Worm (Caenorhabditis elegans) whole organism, L4/young adult: Measurements from ENCODE around the gene rsks-1.
A peak's percentile ranks its signal among the peaks of the same experiment; 100 is the strongest.

Source experiments
- W03F9.2 ChIP-seq: fragments of 150-350 bp; optimal IDR thresholded peaks from 2 replicates; lab custom pipeline; 2014; ENCODE audit warnings: missing biosample characterization, missing genetic modification characterization
- dao-5 ChIP-seq: sonication (generic microtip); optimal IDR thresholded peaks from 2 replicates; lab custom pipeline; 2016; ENCODE audit warnings: missing genotype, missing genetic modification characterization, moderate library complexity, missing compliant biosample characterization
- him-1 ChIP-seq: sonication (generic microtip); optimal IDR thresholded peaks from 2 replicates; lab custom pipeline; 2016; ENCODE audit warnings: missing genotype, missing genetic modification reagents, missing genetic modification characterization, missing compliant biosample characterization

rsks-1 gene

ce11 chrIII:11262089-11262488 is 17.2 kb downstream of the rsks-1 start:
- TF ChIP-seq W03F9.2 (no peak), dao-5 (tag; lab: Kevin White, UChicago) (no peak), him-1 (tag; lab: Kevin White, UChicago) (no peak)

ce11 chrIII:11267372-11267771 is 22.5 kb downstream of the rsks-1 start:
- TF ChIP-seq him-1 (tag; lab: Kevin White, UChicago), result no peak
- no peak for TF ChIP-seq W03F9.2

- TF ChIP-seq W03F9.2, result no peak
- TF ChIP-seq dao-5 (tag; lab: Kevin White, UChicago), result no peak
- TF ChIP-seq him-1 (tag; lab: Kevin White, UChicago), result no peak
Measured at ce11 chrIII:11268532-11268931, 23.6 kb downstream of the rsks-1 start.

- no peak for TF ChIP-seq W03F9.2
- no peak for TF ChIP-seq him-1 (tag; lab: Kevin White, UChicago)
Measured at ce11 chrIII:11269206-11269605, 24.3 kb downstream of the rsks-1 start.

- TF ChIP-seq dao-5 (tag; lab: Kevin White, UChicago), result no peak
- TF ChIP-seq W03F9.2, result no peak
- TF ChIP-seq him-1 (tag; lab: Kevin White, UChicago), result no peak
Measured at ce11 chrIII:11270795-11271194, 25.9 kb downstream of the rsks-1 start, which contains the start of gene obr-1. TSS of gene obr-1 (minus strand) at chrIII:11270895.

ce11 chrIII:11274590-11275116 is 29.7 kb downstream of the rsks-1 start, which contains the start of gene Y47D3A.20:
TSS of gene Y47D3A.20 (plus strand) at chrIII:11275066.
- no peak for TF ChIP-seq W03F9.2
- TF ChIP-seq dao-5 (tag; lab: Kevin White, UChicago), result no peak
- no peak for TF ChIP-seq him-1 (tag; lab: Kevin White, UChicago)

ce11 chrIII:11278817-11279216 is 33.9 kb downstream of the rsks-1 start, which contains the start of gene Y47D3A.21:
TSS of gene Y47D3A.21 (minus strand) at chrIII:11278917.
- TF ChIP-seq W03F9.2 (no peak), dao-5 (tag; lab: Kevin White, UChicago) (no peak), him-1 (tag; lab: Kevin White, UChicago) (no peak)

ce11 chrIII:11279954-11280353 is 35.0 kb downstream of the rsks-1 start:
- TF ChIP-seq W03F9.2 (no peak), him-1 (tag; lab: Kevin White, UChicago) (no peak), dao-5 (tag; lab: Kevin White, UChicago) (no peak)

- TF ChIP-seq him-1 (tag; lab: Kevin White, UChicago) (no peak), W03F9.2 (no peak), dao-5 (tag; lab: Kevin White, UChicago) (no peak)
Measured at ce11 chrIII:11283648-11284047, 38.7 kb downstream of the rsks-1 start.

ce11 chrIII:11286069-11286468 is 41.1 kb downstream of the rsks-1 start:
- no peak for TF ChIP-seq W03F9.2
- no peak for TF ChIP-seq dao-5 (tag; lab: Kevin White, UChicago)
- no peak for TF ChIP-seq him-1 (tag; lab: Kevin White, UChicago)

- TF ChIP-seq dao-5 (tag; lab: Kevin White, UChicago) (no peak), W03F9.2 (no peak), him-1 (tag; lab: Kevin White, UChicago) (no peak)
Measured at ce11 chrIII:11287340-11287739, 42.4 kb downstream of the rsks-1 start.

- no peak for TF ChIP-seq dao-5 (tag; lab: Kevin White, UChicago)
- TF ChIP-seq him-1 (tag; lab: Kevin White, UChicago), result no peak
- TF ChIP-seq W03F9.2, result no peak
Measured at ce11 chrIII:11288295-11288694, 43.4 kb downstream of the rsks-1 start.

ce11 chrIII:11289876-11290275 is 45.0 kb downstream of the rsks-1 start:
- TF ChIP-seq dao-5 (tag; lab: Kevin White, UChicago) (no peak), him-1 (tag; lab: Kevin White, UChicago) (no peak), W03F9.2 (no peak)

- TF ChIP-seq him-1 (tag; lab: Kevin White, UChicago) (peak; percentile 39), dao-5 (tag; lab: Kevin White, UChicago) (no peak), W03F9.2 (peak; percentile 39)
Measured at ce11 chrIII:11290554-11290953, 45.6 kb downstream of the rsks-1 start, which contains the start of the genes gly-9, mib-1 and smc-3. TSS of gene gly-9 (minus strand) at chrIII:11290580. TSS of gene mib-1 (minus strand) at chrIII:11290676. TSS of gene smc-3 (plus strand) at chrIII:11290904.
